Worm (Caenorhabditis elegans) whole organism, L2 larva: ENCODE results near the gene asp-16.

ENCODE experiments used
- F13H6.1 ChIP-seq: sonication (generic microtip); optimal IDR thresholded peaks from 2 replicates; lab custom pipeline; 2016; ENCODE audit warnings: missing genetic modification characterization, missing compliant biosample characterization
- Y55F3AM.14 ChIP-seq: fragments of 200-800 bp; sonication (Bioruptor generic); optimal IDR thresholded peaks from 2 replicates; lab custom pipeline; 2018; ENCODE audit warnings: mild to moderate bottlenecking, missing genetic modification characterization, missing compliant biosample characterization
- aly-2 ChIP-seq: fragments of 150-350 bp; optimal IDR thresholded peaks from 2 replicates; lab custom pipeline; 2014; ENCODE audit warnings: missing biosample characterization, missing genetic modification characterization
- blmp-1 ChIP-seq: sonication (generic microtip); optimal IDR thresholded peaks from 2 replicates; lab custom pipeline; 2017; ENCODE audit warnings: missing genetic modification characterization, mild to moderate bottlenecking, missing compliant biosample characterization, antibody characterized with exemption, moderate library complexity; ENCODE audit not compliant: insufficient read depth
- ceh-16 ChIP-seq: fragments of 150-350 bp; optimal IDR thresholded peaks from 2 replicates; lab custom pipeline; 2014; ENCODE audit warnings: missing biosample characterization, missing genetic modification characterization
- ceh-82 ChIP-seq: fragments of 150-350 bp; optimal IDR thresholded peaks from 2 replicates; lab custom pipeline; 2014; ENCODE audit warnings: missing biosample characterization, missing genetic modification characterization
- crh-2 ChIP-seq: sonication (generic microtip); optimal IDR thresholded peaks from 2 replicates; lab custom pipeline; 2017; ENCODE audit warnings: missing biosample characterization, missing genetic modification characterization
- dmd-4 ChIP-seq: sonication (generic microtip); optimal IDR thresholded peaks from 2 replicates; lab custom pipeline; 2017; ENCODE audit warnings: missing biosample characterization, missing genetic modification characterization
- fos-1 ChIP-seq: fragments of 150-350 bp; optimal IDR thresholded peaks from 2 replicates; lab custom pipeline; 2014; ENCODE audit warnings: missing biosample characterization, missing genetic modification characterization
- gmeb-1 ChIP-seq: fragments of 150-350 bp; optimal IDR thresholded peaks from 2 replicates; lab custom pipeline; 2014; ENCODE audit warnings: missing biosample characterization, missing genetic modification characterization
- lin-11 ChIP-seq: fragments of 150-350 bp; sonication (generic microtip); optimal IDR thresholded peaks from 2 replicates; lab custom pipeline; 2014; ENCODE audit warnings: missing biosample characterization, missing genetic modification characterization, inconsistent platforms, mixed read lengths
- lin-13 ChIP-seq: fragments of 150-350 bp; optimal IDR thresholded peaks from 2 replicates; lab custom pipeline; 2014; ENCODE audit warnings: missing biosample characterization, missing genetic modification reagents, missing genetic modification characterization
- lin-39 ChIP-seq: fragments of 150-350 bp; optimal IDR thresholded peaks from 2 replicates; lab custom pipeline; 2014; ENCODE audit warnings: missing biosample characterization, missing genetic modification reagents, missing genetic modification characterization
- mab-5 ChIP-seq: fragments of 150-350 bp; optimal IDR thresholded peaks from 2 replicates; lab custom pipeline; 2014; ENCODE audit warnings: missing biosample characterization, missing genetic modification characterization
- mbf-1 ChIP-seq: sonication (generic microtip); optimal IDR thresholded peaks from 2 replicates; lab custom pipeline; 2017; ENCODE audit warnings: missing biosample characterization, missing genetic modification characterization
- mdl-1 ChIP-seq, 2 experiments: fragments of 150-350 bp in 1 of 2; sonication (generic microtip) in 1 of 2; optimal IDR thresholded peaks; 2 replicates each; lab custom pipeline; 2017; ENCODE audit warnings: missing biosample characterization in 2 of 2, missing genetic modification characterization in 2 of 2
- nhr-10 ChIP-seq: sonication (generic microtip); optimal IDR thresholded peaks from 2 replicates; lab custom pipeline; 2017; ENCODE audit warnings: missing biosample characterization, missing genetic modification characterization
- nhr-11 ChIP-seq: fragments of 150-350 bp; optimal IDR thresholded peaks from 2 replicates; lab custom pipeline; 2014; ENCODE audit warnings: missing biosample characterization, missing genetic modification characterization
- nhr-12 ChIP-seq: fragments of 150-350 bp; optimal IDR thresholded peaks from 2 replicates; lab custom pipeline; 2014; ENCODE audit warnings: missing biosample characterization, missing genetic modification characterization
- nhr-129 ChIP-seq: fragments of 150-350 bp; optimal IDR thresholded peaks from 2 replicates; lab custom pipeline; 2014; ENCODE audit warnings: missing biosample characterization, missing genetic modification characterization
- nhr-21 ChIP-seq: fragments of 150-350 bp; optimal IDR thresholded peaks from 2 replicates; lab custom pipeline; 2014; ENCODE audit warnings: missing biosample characterization, missing genetic modification characterization
- nhr-23 ChIP-seq: fragments of 150-350 bp; optimal IDR thresholded peaks from 2 replicates; lab custom pipeline; 2014; ENCODE audit warnings: missing biosample characterization, missing genetic modification reagents, missing genetic modification characterization
- nhr-237 ChIP-seq: fragments of 150-350 bp; optimal IDR thresholded peaks from 2 replicates; lab custom pipeline; 2014; ENCODE audit warnings: missing biosample characterization, missing genetic modification characterization
- nhr-25 ChIP-seq: fragments of 150-350 bp; sonication (generic microtip); optimal IDR thresholded peaks from 3 replicates; lab custom pipeline; 2014; ENCODE audit warnings: missing biosample characterization, missing genetic modification characterization
- nhr-6 ChIP-seq: fragments of 150-350 bp; optimal IDR thresholded peaks from 2 replicates; lab custom pipeline; 2014; ENCODE audit warnings: missing biosample characterization, missing genetic modification characterization
- nhr-77 ChIP-seq: fragments of 150-350 bp; optimal IDR thresholded peaks from 2 replicates; lab custom pipeline; 2014; ENCODE audit warnings: missing biosample characterization, missing genetic modification characterization
- peb-1 ChIP-seq: fragments of 150-350 bp; optimal IDR thresholded peaks from 2 replicates; lab custom pipeline; 2014; ENCODE audit warnings: missing biosample characterization, missing genetic modification characterization
- sem-4 ChIP-seq: fragments of 150-350 bp; optimal IDR thresholded peaks from 2 replicates; lab custom pipeline; 2014; ENCODE audit warnings: missing biosample characterization, missing genetic modification reagents, missing genetic modification characterization
- skn-1 ChIP-seq: sonication (generic microtip); optimal IDR thresholded peaks from 2 replicates; lab custom pipeline; 2017; ENCODE audit warnings: missing biosample characterization, missing genetic modification characterization
- sma-3 ChIP-seq: sonication (generic microtip); optimal IDR thresholded peaks from 2 replicates; lab custom pipeline; 2016; ENCODE audit warnings: missing genetic modification reagents, missing genetic modification characterization, missing compliant biosample characterization
- sma-9 ChIP-seq, 2 experiments: fragments of 150-350 bp in 1 of 2; sonication (generic microtip) in 1 of 2; optimal IDR thresholded peaks; 2 replicates each; lab custom pipeline; 2014 to 2016; ENCODE audit warnings: missing genetic modification characterization in 2 of 2, mild to moderate bottlenecking in 1 of 2, missing biosample characterization in 1 of 2, missing compliant biosample characterization in 1 of 2, missing genetic modification reagents in 1 of 2, moderate library complexity in 1 of 2
- unc-39 ChIP-seq: fragments of 150-350 bp; optimal IDR thresholded peaks from 2 replicates; lab custom pipeline; 2014; ENCODE audit warnings: missing biosample characterization, missing genetic modification characterization
- unc-55 ChIP-seq: fragments of 150-350 bp; sonication (generic microtip); optimal IDR thresholded peaks from 3 replicates; lab custom pipeline; 2014; ENCODE audit warnings: missing biosample characterization, missing genetic modification reagents, missing genetic modification characterization
- unc-62 ChIP-seq: fragments of 150-350 bp; optimal IDR thresholded peaks from 2 replicates; lab custom pipeline; 2014; ENCODE audit warnings: missing biosample characterization, missing genetic modification reagents, missing genetic modification characterization
- ztf-11 ChIP-seq: sonication (generic microtip); optimal IDR thresholded peaks from 2 replicates; lab custom pipeline; 2017; ENCODE audit warnings: missing biosample characterization, missing genetic modification characterization
- ztf-4 ChIP-seq: fragments of 150-350 bp; optimal IDR thresholded peaks from 2 replicates; lab custom pipeline; 2014; ENCODE audit warnings: missing biosample characterization, missing genetic modification characterization

The asp-16 gene

DNA sequence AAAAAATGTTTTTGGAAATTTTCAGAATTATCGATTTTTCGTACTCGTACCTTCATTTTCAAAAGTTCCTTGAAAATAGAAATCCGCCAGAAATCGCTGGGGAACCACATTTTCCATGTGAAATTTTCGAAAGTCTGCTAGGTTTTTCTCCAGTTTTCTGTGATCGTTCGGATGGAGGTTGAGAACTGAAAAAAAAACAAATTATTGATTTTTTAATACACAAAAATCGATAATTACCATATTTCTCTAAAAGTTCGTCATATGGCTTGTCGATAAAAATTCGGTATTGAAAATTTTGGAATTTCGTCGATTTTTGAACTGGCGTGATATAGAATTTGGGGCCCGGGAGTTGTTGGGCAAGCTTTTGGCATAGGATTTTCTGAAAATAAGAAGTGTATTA is 34.4 kb upstream of the asp-16 start:
- no peak for TF ChIP-seq crh-2 (tag; lab: Kevin White, UChicago)
- no peak for TF ChIP-seq nhr-6 (tag; lab: Kevin White, UChicago)
- TF ChIP-seq ztf-4 (tag; lab: Kevin White, UChicago), result no peak
- TF ChIP-seq nhr-23 (tag; lab: Kevin White, UChicago), result no peak
- no peak for TF ChIP-seq mdl-1 (tag; optimal IDR thresholded peaks at IDR 0.05; lab: Kevin White, UChicago)
- TF ChIP-seq lin-11 (tag; lab: Kevin White, UChicago), result no peak
- no peak for TF ChIP-seq aly-2 (tag; lab: Kevin White, UChicago)
- no peak for TF ChIP-seq dmd-4 (tag; lab: Kevin White, UChicago)
- no peak for TF ChIP-seq ztf-11 (tag; lab: Kevin White, UChicago)
- TF ChIP-seq sma-9 (GFP tag; optimal IDR thresholded peaks at IDR 0.05; lab: Kevin White, UChicago), result no peak
- no peak for TF ChIP-seq sma-9 (tag; optimal IDR thresholded peaks at IDR 0.05; lab: Kevin White, UChicago)
- TF ChIP-seq nhr-12, result no peak
- no peak for TF ChIP-seq mbf-1 (tag; lab: Kevin White, UChicago)
- no peak for TF ChIP-seq mab-5
- TF ChIP-seq nhr-10, result no peak
- TF ChIP-seq blmp-1, result no peak
- TF ChIP-seq nhr-25, result no peak
- TF ChIP-seq F13H6.1 (tag; lab: Kevin White, UChicago), result no peak
- TF ChIP-seq Y55F3AM.14 (GFP tag; lab: Kevin White, UChicago), result no peak

DNA sequence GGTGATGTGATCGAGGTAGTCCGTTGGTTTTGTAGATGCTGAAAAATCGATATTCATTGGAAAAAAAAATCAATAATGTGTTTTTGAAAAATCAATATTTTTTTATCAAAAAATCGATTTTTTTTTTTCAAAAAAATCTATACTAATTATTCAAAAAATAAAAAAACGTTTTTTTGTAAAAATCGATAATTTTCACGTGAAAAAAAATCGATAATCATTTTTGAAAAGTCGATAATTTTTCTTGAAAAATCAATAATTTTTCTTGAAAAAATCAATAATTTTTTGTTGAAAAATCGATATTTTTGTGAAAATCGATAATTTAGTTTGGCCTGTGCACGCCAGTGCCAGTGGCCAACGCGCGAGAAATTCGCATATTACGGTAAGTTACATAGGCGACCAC is 30.8 kb upstream of the asp-16 start:
- TF ChIP-seq skn-1 (tag; lab: Kevin White, UChicago) (no peak), lin-13 (GFP tag; lab: Kevin White, UChicago) (no peak), crh-2 (tag; lab: Kevin White, UChicago) (no peak)

DNA sequence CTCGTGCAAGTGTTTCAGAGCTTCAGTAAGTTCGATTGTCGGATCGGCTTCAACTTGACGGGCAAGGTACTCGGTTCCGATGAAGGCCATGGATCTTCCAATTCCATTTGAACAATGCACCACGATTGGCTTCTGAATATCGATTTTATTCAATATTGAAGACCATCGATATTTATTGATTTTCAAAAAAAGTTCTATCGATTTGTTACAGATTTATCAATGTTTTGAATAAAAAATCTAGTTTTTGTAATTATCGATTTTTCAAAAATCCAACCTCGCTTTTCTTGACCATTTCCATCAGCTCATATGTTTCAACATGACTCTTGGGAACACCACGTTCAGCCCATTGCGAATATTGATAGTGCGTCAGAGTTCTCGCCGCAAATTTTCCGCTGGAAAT is 26.5 kb upstream of the asp-16 start:
- TF ChIP-seq unc-39 (no peak), mbf-1 (tag; lab: Kevin White, UChicago) (no peak), ceh-82 (tag; lab: Kevin White, UChicago) (no peak), nhr-6 (tag; lab: Kevin White, UChicago) (no peak), skn-1 (tag; lab: Kevin White, UChicago) (no peak), blmp-1 (no peak), gmeb-1 (no peak), sma-9 (GFP tag; optimal IDR thresholded peaks at IDR 0.05; lab: Kevin White, UChicago) (no peak), sma-9 (tag; optimal IDR thresholded peaks at IDR 0.05; lab: Kevin White, UChicago) (no peak)

DNA sequence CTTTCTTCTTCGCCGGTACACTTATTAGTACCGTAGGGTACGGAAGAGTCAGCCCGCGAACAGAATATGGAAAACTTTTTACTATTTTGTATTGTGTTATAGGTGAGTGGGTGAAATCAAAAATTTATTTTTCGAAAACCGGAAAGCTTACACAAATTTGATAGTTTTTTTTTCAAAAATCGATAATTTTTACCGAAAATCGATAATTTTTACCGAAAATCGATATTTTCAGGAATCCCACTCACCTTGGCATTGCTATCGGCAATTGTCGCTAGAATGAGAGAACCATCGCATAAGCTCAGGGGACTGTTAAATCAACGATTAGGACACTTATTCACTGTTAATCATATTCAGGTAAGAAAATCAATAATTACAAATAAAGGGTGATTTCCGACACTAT is 20.9 kb upstream of the asp-16 start:
- no peak for TF ChIP-seq gmeb-1
- TF ChIP-seq unc-62, result no peak
- no peak for TF ChIP-seq nhr-237
- TF ChIP-seq ztf-11 (tag; lab: Kevin White, UChicago), result no peak
- no peak for TF ChIP-seq nhr-6 (tag; lab: Kevin White, UChicago)
- TF ChIP-seq unc-55 (GFP tag; lab: Kevin White, UChicago), result no peak
- TF ChIP-seq lin-13 (GFP tag; lab: Kevin White, UChicago), result no peak
- no peak for TF ChIP-seq crh-2 (tag; lab: Kevin White, UChicago)
- TF ChIP-seq lin-39, result no peak
- no peak for TF ChIP-seq mab-5
- TF ChIP-seq ztf-4 (tag; lab: Kevin White, UChicago), result no peak
- no peak for TF ChIP-seq lin-11 (tag; lab: Kevin White, UChicago)

DNA sequence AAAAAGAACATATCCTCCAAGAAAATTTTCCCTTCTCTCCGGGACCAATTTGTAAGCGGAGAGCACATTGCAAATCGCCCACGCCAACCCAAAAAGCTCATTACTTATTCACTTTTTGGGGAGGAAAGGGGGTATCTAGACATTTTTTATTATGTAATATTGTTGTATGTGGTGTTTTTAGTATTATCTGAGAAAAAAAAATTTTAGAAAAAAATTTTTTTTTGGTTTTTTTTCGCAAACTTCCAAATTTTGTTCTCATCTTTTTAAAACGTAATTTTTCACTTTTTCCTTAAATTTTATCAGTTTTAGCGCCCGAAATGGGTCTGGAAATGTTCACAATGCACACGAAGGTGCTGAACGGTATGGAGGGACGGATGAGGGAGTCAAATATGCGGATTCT is 17.5 kb upstream of the asp-16 start, which contains the start of gene twk-46:
Gene twk-46, plus strand, starts transcription at position 301 of the 400 bp plus-strand sequence.
- TF ChIP-seq nhr-10 (no peak), sem-4 (tag; lab: Kevin White, UChicago) (no peak), peb-1 (tag; lab: Kevin White, UChicago) (no peak), nhr-129 (tag; lab: Kevin White, UChicago) (no peak), F13H6.1 (tag; lab: Kevin White, UChicago) (no peak)
- TF ChIP-seq, all 48 proteins: peak for 0

DNA sequence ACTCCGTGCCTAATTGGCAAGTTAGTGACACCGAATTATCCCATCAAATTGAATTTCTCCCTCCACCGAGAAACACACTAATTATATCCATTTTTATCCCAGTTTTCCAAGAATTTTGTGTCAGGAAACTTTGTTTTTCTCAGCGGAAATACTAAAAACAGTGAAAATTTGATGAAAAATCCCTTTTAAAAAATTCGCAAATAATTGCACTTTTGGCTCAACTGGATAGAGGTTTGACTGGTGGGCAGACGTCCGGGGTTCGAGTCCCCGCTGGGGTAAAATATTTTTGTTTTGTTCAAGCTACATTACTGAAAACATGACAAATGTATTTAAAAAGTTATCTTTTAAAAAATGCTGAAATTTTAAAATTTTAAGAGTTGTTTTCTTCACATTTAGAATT is 15.7 kb upstream of the asp-16 start:
- TF ChIP-seq sma-3 (GFP tag; lab: Kevin White, UChicago), result no peak
- TF ChIP-seq nhr-77 (tag; lab: Kevin White, UChicago), result no peak
- TF ChIP-seq fos-1, result no peak
- no peak for TF ChIP-seq gmeb-1
- TF ChIP-seq ceh-16 (tag; lab: Kevin White, UChicago), result no peak
- TF ChIP-seq blmp-1, result no peak
- TF ChIP-seq nhr-21 (tag; lab: Kevin White, UChicago), result no peak
- no peak for TF ChIP-seq nhr-11 (tag; lab: Kevin White, UChicago)
